Fruit fly (Drosophila melanogaster): Measurements from ENCODE around the gene CG15812.

CG15812 gene

dm6 chr3L:3164951-3165350 lies 5.2 kb downstream of the CG15812 start, which contains the start of gene CG32280 (continued):
- TF ChIP-seq az2 (GFP tag; optimal IDR thresholded peaks at IDR 0.05) = peak; percentile 1
- TF ChIP-seq cwo (GFP tag; optimal IDR thresholded peaks at IDR 0.05) = no peak
- no peak for TF ChIP-seq CG8281 (tag; optimal IDR thresholded peaks at IDR 0.05)
- no peak for TF ChIP-seq nom (GFP tag; optimal IDR thresholded peaks at IDR 0.05)
- peak; percentile 52 for TF ChIP-seq CG4617 (GFP tag; optimal IDR thresholded peaks at IDR 0.05; ENCODE audit: borderline replicate concordance)
- TF ChIP-seq CG11696 (GFP tag; IDR thresholded peaks at IDR 0.05) = no peak
- no peak for TF ChIP-seq org-1 (GFP tag; optimal IDR thresholded peaks at IDR 0.05)
- peak; percentile 22 for TF ChIP-seq D19B (GFP tag; optimal IDR thresholded peaks at IDR 0.05)
- peak; percentile 6 for TF ChIP-seq CG30403 (GFP tag; optimal IDR thresholded peaks at IDR 0.05)
- TF ChIP-seq ssp (GFP tag; IDR thresholded peaks at IDR 0.05) = no peak
- TF ChIP-seq CG13894 (tag; optimal IDR thresholded peaks at IDR 0.05) = no peak
- no peak for TF ChIP-seq CG15011 (GFP tag; optimal IDR thresholded peaks at IDR 0.05)
- TF ChIP-seq ind (GFP tag; optimal IDR thresholded peaks at IDR 0.05) = no peak
- TF ChIP-seq CG6765 (GFP tag; optimal IDR thresholded peaks at IDR 0.05) = peak; percentile 20
- no peak for TF ChIP-seq bcd (GFP tag; optimal IDR thresholded peaks at IDR 0.05)
- TF ChIP-seq CG4730 (GFP tag; IDR thresholded peaks at IDR 0.05) = no peak
- TF ChIP-seq CG2129 (GFP tag; IDR thresholded peaks at IDR 0.05; ENCODE audit: partially characterized antibody) = peak; percentile 76
- TF ChIP-seq YL-1 (GFP tag; optimal IDR thresholded peaks at IDR 0.05) = peak; percentile 24
- TF ChIP-seq CG1603 (tag; optimal IDR thresholded peaks at IDR 0.05) = peak; percentile 68
- no peak for TF ChIP-seq gcm (GFP tag; optimal IDR thresholded peaks at IDR 0.05)
- TF ChIP-seq phol (tag; optimal IDR thresholded peaks at IDR 0.05) = peak; percentile 29
- TF ChIP-seq CG7839 (tag; optimal IDR thresholded peaks at IDR 0.05) = no peak
- TF ChIP-seq CG2712 (tag; optimal IDR thresholded peaks at IDR 0.05) = peak; percentile 49
- TF ChIP-seq schlank (tag; optimal IDR thresholded peaks at IDR 0.05) = no peak
- TF ChIP-seq CG14860 (GFP tag; IDR thresholded peaks at IDR 0.05; ENCODE audit: partially characterized antibody) = peak; percentile 82
- TF ChIP-seq wdn (GFP tag; IDR thresholded peaks at IDR 0.05) = no peak
- peak in 1 of 2 experiments; percentile 49 for TF ChIP-seq Pdp1 (GFP tag; optimal IDR thresholded peaks at IDR 0.05)
- peak; percentile 68 for TF ChIP-seq CG7271 (tag; optimal IDR thresholded peaks at IDR 0.05)
- no peak for TF ChIP-seq CG17568 (GFP tag; optimal IDR thresholded peaks at IDR 0.05)
- TF ChIP-seq Ptx1 (GFP tag; IDR thresholded peaks at IDR 0.05) = peak; percentile 25; the same call in 1 of the 2 replicates
- TF ChIP-seq pb (GFP tag; optimal IDR thresholded peaks at IDR 0.05) = peak; percentile 7
- TF ChIP-seq CG13296 (GFP tag; optimal IDR thresholded peaks at IDR 0.05) = peak; percentile 55
- TF ChIP-seq HmgD (GFP tag; optimal IDR thresholded peaks at IDR 0.05) = peak; percentile 68
- no peak for TF ChIP-seq CG9817 (tag; optimal IDR thresholded peaks at IDR 0.05)
- peak; percentile 6 for TF ChIP-seq pum (GFP tag; optimal IDR thresholded peaks at IDR 0.05)
- no peak for TF ChIP-seq CG10979 (tag; optimal IDR thresholded peaks at IDR 0.05)
- TF ChIP-seq E2f2 (GFP tag; IDR thresholded peaks at IDR 0.05) = peak; percentile 45; the same call in 1 of the 2 replicates
- TF ChIP-seq pzg (GFP tag; optimal IDR thresholded peaks at IDR 0.05) = peak; percentile 91
- no peak for TF ChIP-seq NK7.1 (GFP tag; optimal IDR thresholded peaks at IDR 0.05)
- TF ChIP-seq CG15514 (GFP tag; optimal IDR thresholded peaks at IDR 0.05) = peak; percentile 72
- TF ChIP-seq Bgb (GFP tag; IDR thresholded peaks at IDR 0.05; ENCODE audit: partially characterized antibody) = peak; percentile 95
- no peak for TF ChIP-seq lab (GFP tag; optimal IDR thresholded peaks at IDR 0.05)
- peak; percentile 58 for TF ChIP-seq nerfin-1 (tag; optimal IDR thresholded peaks at IDR 0.05)
- TF ChIP-seq dysf (GFP tag; IDR thresholded peaks at IDR 0.05) = peak; percentile 35; the same call in 1 of the 3 replicates
- no peak for TF ChIP-seq CG10321 (GFP tag; IDR thresholded peaks at IDR 0.05)
- peak; percentile 19 for TF ChIP-seq CG8290 (GFP tag; optimal IDR thresholded peaks at IDR 0.05)
- TF ChIP-seq CG8290 (tag; optimal IDR thresholded peaks at IDR 0.05) = no peak
- TF ChIP-seq fd102C (GFP tag; optimal IDR thresholded peaks at IDR 0.05) = no peak
- TF ChIP-seq Sry-δ (GFP tag; optimal IDR thresholded peaks at IDR 0.05) = peak; percentile 80
- no peak for TF ChIP-seq sisA (GFP tag; IDR thresholded peaks at IDR 0.05)
